Fruit fly (Drosophila melanogaster) whole organism, wandering third instar larva: ENCODE measurements around the gene D2hgdh.

Experiments used
- Abd-B ChIP-seq: fragments of >200 bp; optimal IDR thresholded peaks from 2 replicates; lab custom pipeline; 2017; ENCODE audit warnings: missing biosample characterization, missing genetic modification characterization
- CG32264 ChIP-seq: fragments of 200-800 bp; sonication (Bioruptor generic); optimal IDR thresholded peaks from 2 replicates; lab custom pipeline; 2016; ENCODE audit warnings: missing biosample characterization, missing genetic modification characterization
- CG9705 ChIP-seq: fragments of 200-800 bp; sonication (Bioruptor generic); optimal IDR thresholded peaks from 2 replicates; lab custom pipeline; 2018; ENCODE audit warnings: missing biosample characterization, mild to moderate bottlenecking, missing genetic modification characterization
- CrebA ChIP-seq: fragments of 200-800 bp; sonication (Bioruptor generic); optimal IDR thresholded peaks from 2 replicates; lab custom pipeline; 2016; ENCODE audit warnings: missing biosample characterization, mild to moderate bottlenecking, missing genetic modification characterization, borderline replicate concordance
- Dfd ChIP-seq: fragments of >200 bp; optimal IDR thresholded peaks from 2 replicates; lab custom pipeline; 2017; ENCODE audit warnings: missing biosample characterization, missing genetic modification characterization
- Dif ChIP-seq: fragments of 200-275, 200-300 bp; sonication (Bioruptor generic); optimal IDR thresholded peaks from 2 replicates; lab custom pipeline; 2018; ENCODE audit warnings: missing biosample characterization, missing genetic modification characterization; ENCODE audit not compliant: partially characterized antibody
- GATAd ChIP-seq: sonication (Bioruptor generic); optimal IDR thresholded peaks from 2 replicates; lab custom pipeline; 2016; ENCODE audit warnings: missing biosample characterization, missing genetic modification characterization
- HLH106 ChIP-seq: fragments of 200-800 bp; optimal IDR thresholded peaks from 3 replicates; lab custom pipeline; 2019; ENCODE audit warnings: missing biosample characterization, mild to moderate bottlenecking, missing genetic modification characterization, moderate library complexity
- Hnf4 ChIP-seq: fragments of 200-800 bp; sonication (Bioruptor generic); optimal IDR thresholded peaks from 2 replicates; lab custom pipeline; 2016; ENCODE audit warnings: missing biosample characterization, mild to moderate bottlenecking, missing genetic modification characterization
- Hr78 ChIP-seq: fragments of >200 bp; optimal IDR thresholded peaks from 2 replicates; lab custom pipeline; 2017; ENCODE audit warnings: missing biosample characterization, missing genetic modification characterization
- Hr83 ChIP-seq: fragments of 200-300 bp; sonication (Bioruptor generic); optimal IDR thresholded peaks from 2 replicates; lab custom pipeline; 2016; ENCODE audit warnings: missing biosample characterization, mild to moderate bottlenecking, missing genetic modification characterization, moderate library complexity; ENCODE audit not compliant: poor library complexity, severe bottlenecking
- Jra ChIP-seq: sonication (Bioruptor generic); optimal IDR thresholded peaks from 2 replicates; lab custom pipeline; 2016; ENCODE audit warnings: missing biosample characterization, missing genetic modification characterization
- Mio ChIP-seq: sonication (Bioruptor generic); optimal IDR thresholded peaks from 2 replicates; lab custom pipeline; 2016; ENCODE audit warnings: missing biosample characterization, missing genetic modification characterization
- Myc ChIP-seq: fragments of >200 bp; optimal IDR thresholded peaks from 2 replicates; lab custom pipeline; 2017
- N ChIP-seq: fragments of >200 bp; optimal IDR thresholded peaks from 2 replicates; lab custom pipeline; 2018; ENCODE audit warnings: missing biosample characterization, missing external identifiers, missing genetic modification characterization
- OdsH ChIP-seq: fragments of 200-800 bp; sonication (Bioruptor generic); optimal IDR thresholded peaks from 2 replicates; lab custom pipeline; 2016; ENCODE audit warnings: missing biosample characterization, mild to moderate bottlenecking, missing genetic modification characterization
- Rel ChIP-seq, 2 experiments: fragments of 200-800 bp; sonication (Bioruptor generic) in 1 of 2; optimal IDR thresholded peaks; 2 replicates in 1 of 2; 3 replicates in 1 of 2; lab custom pipeline; 2016 to 2019; ENCODE audit warnings: mild to moderate bottlenecking in 2 of 2, missing biosample characterization in 2 of 2, missing genetic modification characterization in 2 of 2, moderate library complexity in 1 of 2
- Sp1 ChIP-seq: fragments of 200-800 bp; sonication (Bioruptor generic); optimal IDR thresholded peaks from 3 replicates; lab custom pipeline; 2019; ENCODE audit warnings: missing biosample characterization, mild to moderate bottlenecking, missing genetic modification characterization, moderate library complexity
- Vsx2 ChIP-seq: fragments of 200-300, 225-300 bp; sonication (Bioruptor generic); optimal IDR thresholded peaks from 2 replicates; lab custom pipeline; 2018; ENCODE audit warnings: missing biosample characterization, missing genetic modification characterization; ENCODE audit not compliant: partially characterized antibody
- br ChIP-seq: fragments of 200-800 bp; sonication (Bioruptor generic); optimal IDR thresholded peaks from 2 replicates; lab custom pipeline; 2016; ENCODE audit warnings: missing biosample characterization, missing genetic modification characterization
- brk ChIP-seq: fragments of 200-800 bp; sonication (Bioruptor generic); optimal IDR thresholded peaks from 2 replicates; lab custom pipeline; 2016; ENCODE audit warnings: missing biosample characterization, mild to moderate bottlenecking, missing genetic modification characterization
- dl ChIP-seq, 2 experiments: fragments of 175-275, 200-275 bp in 1 of 2; fragments of 200-275 bp in 1 of 2; sonication (Bioruptor generic); optimal IDR thresholded peaks; lab custom pipeline; 2018; ENCODE audit warnings: mild to moderate bottlenecking in 2 of 2, missing biosample characterization in 2 of 2, missing genetic modification characterization in 2 of 2, moderate library complexity in 2 of 2; ENCODE audit not compliant: partially characterized antibody in 2 of 2, insufficient read depth in 1 of 2
- dmrt93B ChIP-seq: fragments of 200-800 bp; sonication (Bioruptor generic); optimal IDR thresholded peaks from 2 replicates; lab custom pipeline; 2018; ENCODE audit warnings: missing biosample characterization, mild to moderate bottlenecking, missing genetic modification characterization
- dsf ChIP-seq: sonication (Bioruptor generic); optimal IDR thresholded peaks from 2 replicates; lab custom pipeline; 2016; ENCODE audit warnings: missing biosample characterization, missing genetic modification characterization, borderline replicate concordance
- ey ChIP-seq: fragments of 200-800 bp; sonication (Bioruptor generic); optimal IDR thresholded peaks from 2 replicates; lab custom pipeline; 2016; ENCODE audit warnings: missing biosample characterization, missing genetic modification characterization
- foxo ChIP-seq, 2 experiments: fragments of 200-800 bp; sonication (Bioruptor generic); optimal IDR thresholded peaks; 2 replicates in 1 of 2; 3 replicates in 1 of 2; lab custom pipeline; 2016 to 2017; ENCODE audit warnings: missing biosample characterization in 2 of 2, missing genetic modification characterization in 2 of 2
- fru ChIP-seq: fragments of 200-800 bp; sonication (Bioruptor generic); optimal IDR thresholded peaks from 3 replicates; lab custom pipeline; 2016; ENCODE audit warnings: missing biosample characterization, mild to moderate bottlenecking, missing genetic modification characterization
- h ChIP-seq: fragments of 200-800 bp; sonication (Bioruptor generic); optimal IDR thresholded peaks from 3 replicates; lab custom pipeline; 2016; ENCODE audit warnings: missing biosample characterization, mild to moderate bottlenecking, missing genetic modification characterization
- jim ChIP-seq: fragments of 175-275, 200-325 bp; sonication (Bioruptor generic); optimal IDR thresholded peaks from 2 replicates; lab custom pipeline; 2016; ENCODE audit warnings: missing biosample characterization, mild to moderate bottlenecking, missing genetic modification characterization
- lola ChIP-seq: fragments of >200 bp; optimal IDR thresholded peaks from 2 replicates; lab custom pipeline; 2017; ENCODE audit warnings: missing biosample characterization, missing genetic modification characterization
- pan ChIP-seq: fragments of >200 bp; optimal IDR thresholded peaks from 2 replicates; lab custom pipeline; 2017
- psq ChIP-seq: fragments of 200-800 bp; sonication (Bioruptor generic); optimal IDR thresholded peaks from 3 replicates; lab custom pipeline; 2017; ENCODE audit warnings: missing biosample characterization, mild to moderate bottlenecking, missing genetic modification characterization, moderate library complexity
- rgr ChIP-seq: fragments of 200-800 bp; sonication (Bioruptor generic); optimal IDR thresholded peaks from 3 replicates; lab custom pipeline; 2016; ENCODE audit warnings: missing biosample characterization, mild to moderate bottlenecking, missing genetic modification characterization
- sage ChIP-seq: fragments of 200-800 bp; sonication (Bioruptor generic); optimal IDR thresholded peaks from 2 replicates; lab custom pipeline; 2016; ENCODE audit warnings: missing biosample characterization, mild to moderate bottlenecking, missing genetic modification characterization
- sv ChIP-seq: fragments of 200-800 bp; sonication (Bioruptor generic); optimal IDR thresholded peaks from 3 replicates; lab custom pipeline; 2016; ENCODE audit warnings: missing biosample characterization, missing genetic modification characterization
- tai ChIP-seq: sonication (Bioruptor generic); optimal IDR thresholded peaks from 2 replicates; lab custom pipeline; 2016; ENCODE audit warnings: missing biosample characterization, missing genetic modification characterization
- usp ChIP-seq: fragments of >200 bp; optimal IDR thresholded peaks from 2 replicates; lab custom pipeline; 2017; ENCODE audit warnings: missing biosample characterization, missing genetic modification characterization
- woc ChIP-seq: sonication (Bioruptor generic); optimal IDR thresholded peaks from 2 replicates; lab custom pipeline; 2016; ENCODE audit warnings: missing biosample characterization, mild to moderate bottlenecking, missing genetic modification characterization

The D2hgdh gene

dm6 chrX:2138417-2138816 is 2.9 kb upstream of the D2hgdh start:
- no peak for TF ChIP-seq fru

- no peak for TF ChIP-seq Myc (lab: Kevin White, UChicago)
- TF ChIP-seq tai (GFP tag; lab: Kevin White, UChicago), result no peak
- TF ChIP-seq Vsx2 (GFP tag; lab: Kevin White, UChicago), result no peak
- TF ChIP-seq Dfd, result no peak
- TF ChIP-seq, all 38 proteins: peak for 0
Measured at dm6 chrX:2139610-2140009, 1.7 kb upstream of the D2hgdh start.

- TF ChIP-seq br, result peak; percentile 2
- TF ChIP-seq h (GFP tag; lab: Kevin White, UChicago), result no peak
- TF ChIP-seq Sp1 (GFP tag; lab: Kevin White, UChicago), result peak; percentile 25
- peak; percentile 28 for TF ChIP-seq CG9705
- TF ChIP-seq rgr (GFP tag; lab: Kevin White, UChicago), result peak; percentile 12
- TF ChIP-seq ey (GFP tag; lab: Kevin White, UChicago), result no peak
- TF ChIP-seq Hr83 (GFP tag; lab: Kevin White, UChicago), result peak; percentile 44
Measured at dm6 chrX:2140487-2140886, 802 bp upstream of the D2hgdh start.

- TF ChIP-seq Vsx2 (GFP tag; lab: Kevin White, UChicago), result no peak
- TF ChIP-seq h (GFP tag; lab: Kevin White, UChicago), result peak; percentile 74
- peak; percentile 61 for TF ChIP-seq Hnf4 (GFP tag; lab: Kevin White, UChicago)
- peak; percentile 63 for TF ChIP-seq HLH106 (tag; lab: Kevin White, UChicago)
- TF ChIP-seq CG32264 (GFP tag; lab: Kevin White, UChicago), result peak; percentile 33
- TF ChIP-seq Hr78, result no peak
- TF ChIP-seq Jra (GFP tag; lab: Kevin White, UChicago), result peak; percentile 69
- no peak for TF ChIP-seq OdsH (GFP tag; lab: Kevin White, UChicago)
- TF ChIP-seq sage (GFP tag; lab: Kevin White, UChicago), result peak; percentile 64
- TF ChIP-seq Sp1 (GFP tag; lab: Kevin White, UChicago), result peak; percentile 46
- no peak for TF ChIP-seq Dfd
- no peak for TF ChIP-seq ey (GFP tag; lab: Kevin White, UChicago)
- peak; percentile 5 for TF ChIP-seq GATAd (GFP tag; lab: Kevin White, UChicago)
- peak; percentile 31 for TF ChIP-seq psq (GFP tag; lab: Kevin White, UChicago)
- peak; percentile 31 for TF ChIP-seq woc (GFP tag; lab: Kevin White, UChicago)
- TF ChIP-seq tai (GFP tag; lab: Kevin White, UChicago), result no peak
- TF ChIP-seq N, result no peak
- TF ChIP-seq br, result peak; percentile 64
- peak; percentile 90 for TF ChIP-seq Hr83 (GFP tag; lab: Kevin White, UChicago)
- TF ChIP-seq rgr (GFP tag; lab: Kevin White, UChicago), result peak; percentile 68
- no peak for TF ChIP-seq Rel (GFP tag; optimal IDR thresholded peaks at IDR 0.05; lab: Kevin White, UChicago)
- peak; percentile 35 for TF ChIP-seq Rel (tag; optimal IDR thresholded peaks at IDR 0.05; lab: Kevin White, UChicago)
- TF ChIP-seq Dif (GFP tag; lab: Kevin White, UChicago), result no peak
- peak; percentile 44 for TF ChIP-seq fru
- TF ChIP-seq CrebA (GFP tag; lab: Kevin White, UChicago), result no peak
- no peak for TF ChIP-seq lola (GFP tag; lab: Kevin White, UChicago)
- no peak for TF ChIP-seq brk (GFP tag; lab: Kevin White, UChicago)
- no peak for TF ChIP-seq Mio
- TF ChIP-seq dmrt93B, result peak; percentile 7
- peak; percentile 28 for TF ChIP-seq dsf (GFP tag; lab: Kevin White, UChicago)
- peak in 1 of 2 experiments; percentile 53 for TF ChIP-seq foxo (GFP tag; optimal IDR thresholded peaks at IDR 0.05; lab: Kevin White, UChicago)
- TF ChIP-seq Myc (lab: Kevin White, UChicago), result no peak
- TF ChIP-seq jim (GFP tag; lab: Kevin White, UChicago), result peak; percentile 23
- peak; percentile 3 for TF ChIP-seq CG9705
- no peak for TF ChIP-seq usp (GFP tag; lab: Kevin White, UChicago)
- TF ChIP-seq pan (lab: Kevin White, UChicago), result no peak
- TF ChIP-seq dl (GFP tag; optimal IDR thresholded peaks at IDR 0.05; lab: Kevin White, UChicago; ENCODE audit: insufficient read depth in 1 of 2, partially characterized antibody in 2 of 2), result no peak
- no peak for TF ChIP-seq Abd-B (GFP tag; lab: Kevin White, UChicago)
- peak; percentile 44 for TF ChIP-seq sv (GFP tag; lab: Kevin White, UChicago)
Measured at dm6 chrX:2141854-2142216, 546 bp downstream of the D2hgdh start.
